Worm (Caenorhabditis elegans) whole organism, L3 larva: Measurements from ENCODE around the gene F17A2.13.
"Not testable (repeated sequence)": the region's sequence is repeated elsewhere in the genome, so short reads cannot be mapped to it uniquely, and the experiment has no call there.

Experiments
- egl-27 ChIP-seq: sonication (generic microtip); optimal IDR thresholded peaks from 4 replicates; lab custom pipeline; 2017; ENCODE audit warnings: missing biosample characterization, missing genetic modification reagents, missing genetic modification characterization
- elt-2 ChIP-seq: sonication (generic microtip); optimal IDR thresholded peaks from 2 replicates; lab custom pipeline; 2016; ENCODE audit warnings: missing genetic modification reagents, mild to moderate bottlenecking, missing genetic modification characterization, missing compliant biosample characterization
- elt-3 ChIP-seq, 3 experiments: fragments of 150-350 bp in 1 of 3; sonication (generic microtip) in 2 of 3; optimal IDR thresholded peaks; 2 replicates in 2 of 3; 4 replicates in 1 of 3; lab custom pipeline; 2014 to 2017; ENCODE audit warnings: missing biosample characterization in 3 of 3, missing genetic modification characterization in 3 of 3
- fkh-10 ChIP-seq: sonication (generic microtip); optimal IDR thresholded peaks from 2 replicates; lab custom pipeline; 2017; ENCODE audit warnings: missing biosample characterization, missing genetic modification reagents, missing genetic modification characterization
- nhr-12 ChIP-seq: fragments of 150-350 bp; optimal IDR thresholded peaks from 2 replicates; lab custom pipeline; 2014; ENCODE audit warnings: missing biosample characterization, missing genetic modification characterization
- nhr-28 ChIP-seq: fragments of 150-350 bp; optimal IDR thresholded peaks from 2 replicates; lab custom pipeline; 2014; ENCODE audit warnings: missing biosample characterization, missing genetic modification characterization

- not testable (repeated sequence) for TF ChIP-seq egl-27 (tag; lab: Kevin White, UChicago); elt-2; nhr-12; fkh-10 (GFP tag; lab: Kevin White, UChicago); elt-3 (tag; optimal IDR thresholded peaks at IDR 0.05; lab: Kevin White, UChicago); nhr-28 (tag; lab: Kevin White, UChicago)
These were observed 18.7 kb upstream of the F17A2.13 start, which contains the start of gene dot-1.3 for ce11 chrX:12302755-12303154.
